Worm (Caenorhabditis elegans) whole organism, young adult: Measurements from ENCODE around the gene K05G3.1.

Experiments used
- C17E4.6 ChIP-seq: fragments of 200-800 bp; sonication (Bioruptor generic); IDR thresholded peaks from 2 replicates; pipeline ENCODE4 v1.3.6; 2022; ENCODE audit warnings: missing genetic modification reagents, missing genetic modification characterization, missing compliant biosample characterization
- F10E7.11 ChIP-seq: sonication (generic microtip); optimal IDR thresholded peaks from 2 replicates; lab custom pipeline; 2017; ENCODE audit warnings: mild to moderate bottlenecking, missing genetic modification characterization, moderate library complexity, missing compliant biosample characterization
- F37B4.10 ChIP-seq: fragments of 200-800 bp; sonication (Bioruptor generic); IDR thresholded peaks from 2 replicates; pipeline ENCODE4 v1.3.6; 2022; ENCODE audit warnings: missing genetic modification characterization, missing compliant biosample characterization
- F39B2.1 ChIP-seq: fragments of 200-800 bp; sonication (Bioruptor generic); IDR thresholded peaks from 2 replicates; pipeline ENCODE4 v1.3.6; 2022; ENCODE audit warnings: missing genetic modification reagents, missing genetic modification characterization, missing compliant biosample characterization
- F52B5.7 ChIP-seq: sonication (generic microtip); optimal IDR thresholded peaks from 2 replicates; lab custom pipeline; 2016; ENCODE audit warnings: mild to moderate bottlenecking, missing genetic modification characterization, missing compliant biosample characterization
- K12H6.12 ChIP-seq: fragments of 200-800 bp; sonication (Bioruptor generic); optimal IDR thresholded peaks from 2 replicates; lab custom pipeline; 2018; ENCODE audit warnings: mild to moderate bottlenecking, missing genetic modification characterization, missing compliant biosample characterization
- T26A5.8 ChIP-seq: sonication (generic microtip); optimal IDR thresholded peaks from 2 replicates; lab custom pipeline; 2016; ENCODE audit warnings: missing genetic modification characterization, missing compliant biosample characterization
- Y53F4B.3 ChIP-seq: fragments of 200-800 bp; sonication (Bioruptor generic); IDR thresholded peaks from 2 replicates; pipeline ENCODE4 v1.3.6; 2022; ENCODE audit warnings: missing genetic modification reagents, missing genetic modification characterization, missing compliant biosample characterization
- Y67H2A.10 ChIP-seq: fragments of 200-800 bp; sonication (Bioruptor generic); conservative IDR thresholded peaks from 2 replicates; pipeline ENCODE4 v1.3.6; 2022; ENCODE audit warnings: missing genetic modification reagents, missing genetic modification characterization, missing compliant biosample characterization
- akir-1 ChIP-seq: fragments of 200-800 bp; sonication (Bioruptor generic); optimal IDR thresholded peaks from 2 replicates; lab custom pipeline; 2018; ENCODE audit warnings: mild to moderate bottlenecking, missing genetic modification characterization, moderate library complexity, missing compliant biosample characterization
- ama-1 ChIP-seq, 3 experiments: fragments of 150-350 bp in 1 of 3; sonication (generic microtip) in 2 of 3; optimal IDR thresholded peaks; 2 replicates each; lab custom pipeline; 2014 to 2018; ENCODE audit warnings: missing biosample characterization in 2 of 3, missing genetic modification characterization in 2 of 3, missing genetic modification reagents in 2 of 3
- attf-5 ChIP-seq: fragments of 200-800 bp; sonication (Bioruptor generic); optimal IDR thresholded peaks from 2 replicates; lab custom pipeline; 2018; ENCODE audit warnings: mild to moderate bottlenecking, missing genetic modification characterization, missing compliant biosample characterization
- attf-6 ChIP-seq: fragments of 200-800 bp; sonication (Bioruptor generic); IDR thresholded peaks from 2 replicates; pipeline ENCODE4 v1.3.6; 2022; ENCODE audit warnings: missing genetic modification reagents, missing genetic modification characterization, missing compliant biosample characterization
- cebp-1 ChIP-seq, 2 experiments: fragments of 200-800 bp in 1 of 2; sonication (Bioruptor generic) in 1 of 2; sonication (generic microtip) in 1 of 2; IDR thresholded peaks in 1 of 2; optimal IDR thresholded peaks in 1 of 2; 2 replicates each; pipeline versions ENCODE4 v1.3.6 to Lab custom; 2017 to 2022; ENCODE audit warnings: missing compliant biosample characterization in 2 of 2, missing genetic modification characterization in 2 of 2, mild to moderate bottlenecking in 1 of 2, missing genetic modification reagents in 1 of 2, moderate library complexity in 1 of 2
- ceh-40 ChIP-seq: fragments of 200-800 bp; sonication (Bioruptor generic); IDR thresholded peaks from 2 replicates; pipeline ENCODE4 v1.3.6; 2022; ENCODE audit warnings: missing genetic modification characterization, missing compliant biosample characterization
- egrh-3 ChIP-seq: fragments of 200-800 bp; sonication (Bioruptor generic); IDR thresholded peaks from 2 replicates; pipeline ENCODE4 v1.3.6; 2022; ENCODE audit warnings: missing genetic modification reagents, missing genetic modification characterization, missing compliant biosample characterization
- ets-4 ChIP-seq: fragments of 200-800 bp; sonication (Bioruptor generic); optimal IDR thresholded peaks from 2 replicates; lab custom pipeline; 2018; ENCODE audit warnings: mild to moderate bottlenecking, missing genetic modification characterization, missing compliant biosample characterization
- fkh-3 ChIP-seq: sonication (generic microtip); optimal IDR thresholded peaks from 2 replicates; lab custom pipeline; 2016; ENCODE audit warnings: mild to moderate bottlenecking, missing genetic modification characterization, missing compliant biosample characterization
- hlh-12 ChIP-seq: sonication (generic microtip); optimal IDR thresholded peaks from 2 replicates; lab custom pipeline; 2016; ENCODE audit warnings: missing genetic modification characterization, missing compliant biosample characterization
- hlh-26 ChIP-seq: fragments of 200-800 bp; sonication (Bioruptor generic); conservative IDR thresholded peaks from 2 replicates; pipeline ENCODE4 v1.3.6; 2022; ENCODE audit warnings: missing genetic modification reagents, missing genetic modification characterization, missing compliant biosample characterization
- hmg-20 ChIP-seq: fragments of 200-800 bp; sonication (Bioruptor generic); IDR thresholded peaks from 2 replicates; pipeline ENCODE4 v1.3.6; 2022; ENCODE audit warnings: missing genetic modification reagents, missing genetic modification characterization, missing compliant biosample characterization
- hrde-1 ChIP-seq: sonication (generic microtip); optimal IDR thresholded peaks from 2 replicates; lab custom pipeline; 2016; ENCODE audit warnings: missing genetic modification characterization, mild to moderate bottlenecking, missing compliant biosample characterization, moderate library complexity, missing genotype, missing genetic modification reagents, borderline replicate concordance
- hsf-1 ChIP-seq: fragments of 200-800 bp; sonication (Bioruptor generic); IDR thresholded peaks from 2 replicates; pipeline ENCODE4 v1.3.6; 2022; ENCODE audit warnings: missing genetic modification reagents, missing genetic modification characterization, missing compliant biosample characterization
- lag-1 ChIP-seq: fragments of 200-800 bp; sonication (Bioruptor generic); IDR thresholded peaks from 2 replicates; pipeline ENCODE4 v1.3.6; 2022; ENCODE audit warnings: missing genetic modification reagents, missing genetic modification characterization, missing compliant biosample characterization
- madf-3 ChIP-seq: fragments of 200-800 bp; sonication (Bioruptor generic); IDR thresholded peaks from 2 replicates; pipeline ENCODE4 v1.3.6; 2022; ENCODE audit warnings: missing genetic modification reagents, missing genetic modification characterization, missing compliant biosample characterization
- madf-8 ChIP-seq: fragments of 200-800 bp; sonication (Bioruptor generic); conservative IDR thresholded peaks from 2 replicates; pipeline ENCODE4 v1.3.6; 2022; ENCODE audit warnings: missing genetic modification reagents, missing genetic modification characterization, missing compliant biosample characterization
- mes-4 ChIP-seq: sonication (generic microtip); optimal IDR thresholded peaks from 2 replicates; lab custom pipeline; 2016; ENCODE audit warnings: missing genotype, missing genetic modification characterization, missing compliant biosample characterization
- nfyb-1 ChIP-seq: fragments of 200-800 bp; sonication (Bioruptor generic); IDR thresholded peaks from 2 replicates; pipeline ENCODE4 v1.3.6; 2022; ENCODE audit warnings: missing genetic modification reagents, missing genetic modification characterization, missing compliant biosample characterization
- nhr-179 ChIP-seq: sonication (generic microtip); optimal IDR thresholded peaks from 2 replicates; lab custom pipeline; 2016; ENCODE audit warnings: mild to moderate bottlenecking, missing genetic modification characterization, missing compliant biosample characterization
- nhr-27 ChIP-seq: fragments of 200-800 bp; sonication (Bioruptor generic); optimal IDR thresholded peaks from 2 replicates; lab custom pipeline; 2018; ENCODE audit warnings: mild to moderate bottlenecking, missing genetic modification characterization, moderate library complexity, missing compliant biosample characterization
- nhr-90 ChIP-seq: sonication (generic microtip); optimal IDR thresholded peaks from 2 replicates; lab custom pipeline; 2016; ENCODE audit warnings: missing genotype, mild to moderate bottlenecking, missing genetic modification characterization, missing compliant biosample characterization
- rcor-1 ChIP-seq: fragments of 200-800 bp; sonication (Bioruptor generic); IDR thresholded peaks from 2 replicates; pipeline ENCODE4 v1.3.6; 2022; ENCODE audit warnings: missing genetic modification reagents, missing genetic modification characterization, missing compliant biosample characterization
- somi-1 ChIP-seq: fragments of 200-800 bp; sonication (Bioruptor generic); optimal IDR thresholded peaks from 2 replicates; lab custom pipeline; 2018; ENCODE audit warnings: mild to moderate bottlenecking, missing genetic modification characterization, missing compliant biosample characterization
- tbp1 ChIP-seq: fragments of 200-800 bp; sonication (Bioruptor generic); optimal IDR thresholded peaks from 2 replicates; lab custom pipeline; 2018; ENCODE audit warnings: mild to moderate bottlenecking, missing genetic modification characterization, missing compliant biosample characterization
- ztf-22 ChIP-seq: fragments of 200-800 bp; sonication (Bioruptor generic); optimal IDR thresholded peaks from 2 replicates; lab custom pipeline; 2018; ENCODE audit warnings: mild to moderate bottlenecking, missing genetic modification characterization, moderate library complexity, missing compliant biosample characterization

Gene K05G3.1

DNA sequence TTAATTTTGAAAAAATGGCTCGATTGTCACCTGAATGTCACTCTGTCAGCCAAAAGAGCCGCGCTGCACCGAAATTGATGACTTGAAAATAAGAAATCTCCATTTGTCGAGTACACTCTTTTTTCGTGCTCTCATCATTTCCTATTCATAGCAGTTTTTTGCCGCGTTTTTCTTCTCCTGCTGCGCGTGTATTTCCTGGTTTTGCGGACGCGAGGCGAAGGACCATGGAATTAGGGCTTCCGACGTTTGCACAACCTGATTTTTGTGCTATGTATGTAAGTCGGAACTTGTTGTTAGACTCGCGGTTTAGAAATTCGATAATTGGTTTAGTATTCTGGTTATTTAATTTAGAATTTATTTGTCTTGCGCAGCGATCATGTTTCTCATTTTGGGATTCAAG is 20.9 kb upstream of the K05G3.1 start:
- TF ChIP-seq Y67H2A.10 (GFP tag; lab: Robert Waterston, UW) = no peak
- no peak for TF ChIP-seq attf-5 (GFP tag; lab: Kevin White, UChicago)
- TF ChIP-seq nfyb-1 (GFP tag; lab: Robert Waterston, UW) = no peak
- no peak for TF ChIP-seq T26A5.8 (tag; lab: Kevin White, UChicago)
- TF ChIP-seq ets-4 (GFP tag; lab: Kevin White, UChicago) = no peak
- TF ChIP-seq F52B5.7 = no peak
- TF ChIP-seq lag-1 (GFP tag; lab: Robert Waterston, UW) = no peak
- TF ChIP-seq nhr-90 (tag; lab: Kevin White, UChicago) = no peak
- TF ChIP-seq somi-1 (GFP tag; lab: Kevin White, UChicago) = no peak
- no peak for TF ChIP-seq nhr-27
- TF ChIP-seq hmg-20 (GFP tag; lab: Robert Waterston, UW) = no peak
- no peak for TF ChIP-seq nhr-179 (tag; lab: Kevin White, UChicago)
- no peak for TF ChIP-seq hrde-1 (tag; lab: Kevin White, UChicago)
- TF ChIP-seq Y53F4B.3 (GFP tag; lab: Robert Waterston, UW) = no peak
- no peak for TF ChIP-seq madf-3 (GFP tag; lab: Robert Waterston, UW)
- no peak for TF ChIP-seq mes-4 (tag; lab: Kevin White, UChicago)
- no peak for TF ChIP-seq hsf-1

DNA sequence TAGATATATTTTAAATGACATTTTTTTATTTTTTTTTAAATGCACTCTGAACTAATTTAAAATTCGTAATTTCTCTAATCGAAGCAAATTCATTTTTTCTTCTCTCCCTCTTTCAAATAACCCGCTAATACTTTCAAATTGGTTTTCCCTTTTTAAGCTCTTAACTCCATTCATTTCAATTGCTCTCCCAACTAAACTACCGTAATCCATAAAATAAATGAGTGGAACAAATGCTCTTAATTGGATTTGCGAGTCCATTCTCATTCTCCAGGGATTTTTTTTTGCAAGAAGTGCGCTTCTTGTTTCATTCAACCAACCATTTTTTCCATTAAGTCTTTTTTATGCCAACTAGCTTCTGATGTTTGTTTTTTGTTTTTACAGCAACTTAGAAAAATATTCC is 20.1 kb upstream of the K05G3.1 start:
- TF ChIP-seq akir-1 (GFP tag; lab: Kevin White, UChicago) = no peak
- TF ChIP-seq ztf-22 (GFP tag; lab: Kevin White, UChicago) = no peak
- TF ChIP-seq hlh-26 (GFP tag; lab: Robert Waterston, UW) = no peak
- TF ChIP-seq attf-6 = no peak
- no peak for TF ChIP-seq madf-8
- TF ChIP-seq hmg-20 (GFP tag; lab: Robert Waterston, UW) = no peak
- no peak for TF ChIP-seq F37B4.10 (GFP tag; lab: Robert Waterston, UW)
- no peak for TF ChIP-seq F10E7.11 (tag; lab: Kevin White, UChicago)
- TF ChIP-seq Y53F4B.3 (GFP tag; lab: Robert Waterston, UW) = no peak

DNA sequence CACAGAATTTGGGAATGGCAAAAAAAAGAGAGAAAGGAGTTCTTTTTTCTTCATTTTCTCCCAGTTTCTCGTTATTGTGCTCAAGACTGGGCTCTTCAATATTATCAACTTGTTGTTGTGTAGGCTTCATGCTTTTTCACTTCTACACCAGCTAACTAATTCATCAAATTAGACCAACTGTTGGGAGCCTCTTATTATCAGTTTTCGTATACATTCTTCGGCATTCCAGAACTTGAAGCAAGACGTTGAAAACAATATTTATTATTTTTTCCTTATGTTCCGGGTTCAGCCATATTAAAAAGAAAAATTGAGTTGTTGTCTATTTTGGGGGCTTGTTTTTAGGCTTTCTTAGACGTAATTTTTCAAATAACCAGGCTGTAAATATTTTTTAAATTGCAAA is 18.2 kb upstream of the K05G3.1 start:
- TF ChIP-seq F37B4.10 (GFP tag; lab: Robert Waterston, UW) (no peak), T26A5.8 (tag; lab: Kevin White, UChicago) (no peak), lag-1 (GFP tag; lab: Robert Waterston, UW) (no peak), K12H6.12 (tag; lab: Kevin White, UChicago) (no peak), Y53F4B.3 (GFP tag; lab: Robert Waterston, UW) (no peak), fkh-3 (tag; lab: Kevin White, UChicago) (no peak), rcor-1 (GFP tag; lab: Robert Waterston, UW) (no peak), ceh-40 (GFP tag; lab: Robert Waterston, UW) (no peak), tbp1 (GFP tag; lab: Kevin White, UChicago) (no peak), hlh-12 (no peak), F39B2.1 (no peak), ama-1 (optimal IDR thresholded peaks at IDR 0.05; lab: Kevin White, UChicago) (no peak), ama-1 (GFP tag; optimal IDR thresholded peaks at IDR 0.05; lab: Kevin White, UChicago) (no peak), C17E4.6 (GFP tag; lab: Robert Waterston, UW) (no peak)

DNA sequence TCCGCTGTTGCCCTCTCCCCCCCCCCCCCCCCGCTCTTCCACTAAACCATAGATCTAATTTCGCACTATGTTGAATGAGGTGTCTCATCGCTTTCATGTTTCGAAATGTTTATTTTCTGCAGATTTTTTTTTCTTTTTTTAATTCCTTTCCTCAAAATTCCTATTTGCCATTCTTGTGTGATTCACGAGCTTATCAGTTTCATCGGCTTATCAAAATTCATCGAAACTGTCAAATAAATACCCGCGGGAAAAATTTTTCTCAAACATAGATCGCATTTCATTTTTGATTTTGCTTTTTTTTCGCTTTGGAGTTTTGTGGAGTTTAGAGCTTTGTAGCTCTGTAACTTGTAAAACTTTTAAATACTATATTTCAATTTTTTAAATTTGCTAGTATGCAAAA is 17.1 kb upstream of the K05G3.1 start:
- TF ChIP-seq cebp-1 (GFP tag; IDR thresholded peaks at IDR 0.05; lab: Robert Waterston, UW) (no peak), cebp-1 (tag; optimal IDR thresholded peaks at IDR 0.05; lab: Kevin White, UChicago) (peak; percentile 55), ama-1 (optimal IDR thresholded peaks at IDR 0.05; lab: Kevin White, UChicago) (no peak), ama-1 (GFP tag; optimal IDR thresholded peaks at IDR 0.05; lab: Kevin White, UChicago) (no peak), egrh-3 (GFP tag; lab: Robert Waterston, UW) (peak; percentile 27; the same call in 1 of the 2 replicates)
